Worm (Caenorhabditis elegans) whole organism, mixed stage, embryonic: ENCODE data around the gene nduf-11.

Source experiments
- blmp-1 ChIP-seq: fragments of 150-350 bp; optimal IDR thresholded peaks from 2 replicates; lab custom pipeline; 2014; ENCODE audit warnings: missing biosample characterization, missing genetic modification characterization
- ceh-83 ChIP-seq: fragments of 200-800 bp; sonication (Bioruptor generic); optimal IDR thresholded peaks from 2 replicates; lab custom pipeline; 2018; ENCODE audit warnings: mild to moderate bottlenecking, missing genetic modification characterization, missing compliant biosample characterization
- ces-1 ChIP-seq: fragments of 150-350 bp; optimal IDR thresholded peaks from 2 replicates; lab custom pipeline; 2014; ENCODE audit warnings: missing biosample characterization, missing genetic modification reagents, missing genetic modification characterization
- elt-3 ChIP-seq: fragments of 150-350 bp; optimal IDR thresholded peaks from 2 replicates; lab custom pipeline; 2014; ENCODE audit warnings: missing biosample characterization, missing genetic modification characterization
- nhr-237 ChIP-seq: fragments of 150-350 bp; optimal IDR thresholded peaks from 2 replicates; lab custom pipeline; 2014; ENCODE audit warnings: missing biosample characterization, missing genetic modification characterization
- pha-4 ChIP-seq: fragments of 150-350 bp; optimal IDR thresholded peaks from 2 replicates; lab custom pipeline; 2018; ENCODE audit warnings: missing biosample characterization, missing genetic modification reagents, missing genetic modification characterization
- sptf-1 ChIP-seq: sonication (generic microtip); optimal IDR thresholded peaks from 2 replicates; lab custom pipeline; 2017; ENCODE audit warnings: mild to moderate bottlenecking, missing genetic modification characterization, moderate library complexity, missing compliant biosample characterization
- unc-62 ChIP-seq: fragments of 150-350 bp; optimal IDR thresholded peaks from 2 replicates; lab custom pipeline; 2014; ENCODE audit warnings: missing biosample characterization, missing genetic modification reagents, missing genetic modification characterization

DNA sequence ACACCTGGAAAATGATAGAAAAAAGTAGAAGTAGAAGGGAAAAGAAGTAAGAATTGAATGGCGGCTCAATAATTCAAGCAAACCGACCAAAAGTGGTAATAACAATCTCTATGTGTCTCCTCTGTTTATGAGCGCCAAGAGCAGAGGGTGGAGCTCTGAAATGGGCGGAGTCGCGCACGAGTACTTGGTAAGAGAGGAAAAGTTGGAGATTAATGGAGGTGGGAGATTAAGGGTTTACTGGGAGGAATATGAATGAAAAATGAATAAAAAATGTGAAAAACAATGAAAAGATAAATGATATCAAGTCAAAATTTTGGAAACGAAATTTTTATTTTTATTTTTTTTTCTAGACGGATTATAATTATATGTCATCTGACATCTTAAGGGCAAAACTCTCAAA lies 32.3 kb upstream of the nduf-11 start:
- TF ChIP-seq sptf-1 (tag; lab: Kevin White, UChicago) (no peak), unc-62 (no peak), nhr-237 (tag; lab: Kevin White, UChicago) (no peak), elt-3 (no peak), pha-4 (no peak), ceh-83 (GFP tag; lab: Kevin White, UChicago) (no peak), ces-1 (GFP tag; lab: Kevin White, UChicago) (no peak), blmp-1 (tag; lab: Kevin White, UChicago) (no peak)
